Worm (Caenorhabditis elegans) whole organism, young adult: ENCODE data around the gene K08F8.7.

Experiments used
- B0019.2 ChIP-seq: fragments of 200-800 bp; sonication (Bioruptor generic); conservative IDR thresholded peaks from 2 replicates; pipeline ENCODE4 v1.3.6; 2022; ENCODE audit warnings: missing genetic modification reagents, missing genetic modification characterization, missing compliant biosample characterization
- D2030.7 ChIP-seq: fragments of 200-800 bp; sonication (Bioruptor generic); IDR thresholded peaks from 2 replicates; pipeline ENCODE4 v1.3.6; 2022; ENCODE audit warnings: missing genetic modification reagents, missing genetic modification characterization, missing compliant biosample characterization
- F23B12.7 ChIP-seq: sonication (generic microtip); optimal IDR thresholded peaks from 2 replicates; lab custom pipeline; 2017; ENCODE audit warnings: missing genetic modification characterization, mild to moderate bottlenecking, missing compliant biosample characterization, antibody characterized with exemption, moderate library complexity; ENCODE audit not compliant: insufficient read depth
- F33H1.4 ChIP-seq: fragments of 200-800 bp; sonication (Bioruptor generic); IDR thresholded peaks from 2 replicates; pipeline ENCODE4 v1.3.6; 2022; ENCODE audit warnings: missing genetic modification reagents, missing genetic modification characterization, missing compliant biosample characterization
- F49E8.2 ChIP-seq: sonication (generic microtip); optimal IDR thresholded peaks from 3 replicates; lab custom pipeline; 2017; ENCODE audit warnings: missing genetic modification characterization, mild to moderate bottlenecking, missing compliant biosample characterization, antibody characterized with exemption, moderate library complexity; ENCODE audit not compliant: insufficient read depth
- F57A8.1 ChIP-seq: fragments of 200-800 bp; sonication (Bioruptor generic); optimal IDR thresholded peaks from 2 replicates; lab custom pipeline; 2018; ENCODE audit warnings: mild to moderate bottlenecking, missing genetic modification characterization, moderate library complexity, missing compliant biosample characterization
- F57C9.4 ChIP-seq: sonication (generic microtip); optimal IDR thresholded peaks from 2 replicates; lab custom pipeline; 2017; ENCODE audit warnings: mild to moderate bottlenecking, missing genetic modification characterization, missing compliant biosample characterization
- T07F8.4 ChIP-seq: sonication (generic microtip); optimal IDR thresholded peaks from 2 replicates; lab custom pipeline; 2016; ENCODE audit warnings: mild to moderate bottlenecking, missing genetic modification characterization, moderate library complexity, missing compliant biosample characterization
- Y53F4B.3 ChIP-seq: fragments of 200-800 bp; sonication (Bioruptor generic); IDR thresholded peaks from 2 replicates; pipeline ENCODE4 v1.3.6; 2022; ENCODE audit warnings: missing genetic modification reagents, missing genetic modification characterization, missing compliant biosample characterization
- Y53G8AR.9 ChIP-seq: fragments of 200-800 bp; sonication (Bioruptor generic); conservative IDR thresholded peaks from 2 replicates; pipeline ENCODE4 v1.3.6; 2022; ENCODE audit warnings: missing genetic modification reagents, missing genetic modification characterization, missing compliant biosample characterization
- Y56A3A.18 ChIP-seq: fragments of 200-800 bp; sonication (Bioruptor generic); IDR thresholded peaks from 2 replicates; pipeline ENCODE4 v1.3.6; 2022; ENCODE audit warnings: missing genetic modification reagents, missing genetic modification characterization, missing compliant biosample characterization
- Y95B8A.8 ChIP-seq: fragments of 200-800 bp; sonication (Bioruptor generic); IDR thresholded peaks from 2 replicates; pipeline ENCODE4 v1.3.6; 2022; ENCODE audit warnings: missing genetic modification reagents, missing genetic modification characterization, missing compliant biosample characterization
- ZK185.1 ChIP-seq: sonication (generic microtip); optimal IDR thresholded peaks from 2 replicates; lab custom pipeline; 2016; ENCODE audit warnings: mild to moderate bottlenecking, missing genetic modification characterization, missing compliant biosample characterization; ENCODE audit not compliant: poor library complexity, severe bottlenecking
- athp-1 ChIP-seq: sonication (generic microtip); optimal IDR thresholded peaks from 2 replicates; lab custom pipeline; 2017; ENCODE audit warnings: mild to moderate bottlenecking, missing genetic modification characterization, missing compliant biosample characterization
- attf-5 ChIP-seq: fragments of 200-800 bp; sonication (Bioruptor generic); optimal IDR thresholded peaks from 2 replicates; lab custom pipeline; 2018; ENCODE audit warnings: mild to moderate bottlenecking, missing genetic modification characterization, missing compliant biosample characterization
- attf-6 ChIP-seq: fragments of 200-800 bp; sonication (Bioruptor generic); IDR thresholded peaks from 2 replicates; pipeline ENCODE4 v1.3.6; 2022; ENCODE audit warnings: missing genetic modification reagents, missing genetic modification characterization, missing compliant biosample characterization
- ceh-100 ChIP-seq: fragments of 200-800 bp; sonication (Bioruptor generic); IDR thresholded peaks from 2 replicates; pipeline ENCODE4 v1.3.6; 2022; ENCODE audit warnings: missing genetic modification reagents, missing genetic modification characterization, missing compliant biosample characterization
- ceh-27 ChIP-seq: fragments of 200-800 bp; sonication (Bioruptor generic); optimal IDR thresholded peaks from 2 replicates; lab custom pipeline; 2018; ENCODE audit warnings: mild to moderate bottlenecking, missing genetic modification characterization, moderate library complexity, missing compliant biosample characterization
- chd-7 ChIP-seq: sonication (generic microtip); optimal IDR thresholded peaks from 2 replicates; lab custom pipeline; 2016; ENCODE audit warnings: mild to moderate bottlenecking, missing genetic modification characterization, moderate library complexity, missing compliant biosample characterization
- die-1 ChIP-seq: sonication (generic microtip); optimal IDR thresholded peaks from 2 replicates; lab custom pipeline; 2016; ENCODE audit warnings: missing genotype, mild to moderate bottlenecking, missing genetic modification characterization, missing compliant biosample characterization
- dpff-1 ChIP-seq: sonication (generic microtip); optimal IDR thresholded peaks from 2 replicates; lab custom pipeline; 2017; ENCODE audit warnings: mild to moderate bottlenecking, missing genetic modification characterization, missing compliant biosample characterization
- egl-18 ChIP-seq: fragments of 200-800 bp; sonication (Bioruptor generic); IDR thresholded peaks from 2 replicates; pipeline ENCODE4 v1.3.6; 2022; ENCODE audit warnings: missing genetic modification reagents, missing genetic modification characterization, missing compliant biosample characterization
- ets-4 ChIP-seq: fragments of 200-800 bp; sonication (Bioruptor generic); optimal IDR thresholded peaks from 2 replicates; lab custom pipeline; 2018; ENCODE audit warnings: mild to moderate bottlenecking, missing genetic modification characterization, missing compliant biosample characterization
- fkh-3 ChIP-seq: sonication (generic microtip); optimal IDR thresholded peaks from 2 replicates; lab custom pipeline; 2016; ENCODE audit warnings: mild to moderate bottlenecking, missing genetic modification characterization, missing compliant biosample characterization
- him-1 ChIP-seq: sonication (generic microtip); optimal IDR thresholded peaks from 2 replicates; lab custom pipeline; 2016; ENCODE audit warnings: missing genotype, missing genetic modification reagents, missing genetic modification characterization, missing compliant biosample characterization
- hmg-1.2 ChIP-seq: fragments of 200-800 bp; sonication (Bioruptor generic); IDR thresholded peaks from 2 replicates; pipeline ENCODE4 v1.3.6; 2022; ENCODE audit warnings: missing genetic modification reagents, missing genetic modification characterization, missing compliant biosample characterization
- hmg-20 ChIP-seq: fragments of 200-800 bp; sonication (Bioruptor generic); IDR thresholded peaks from 2 replicates; pipeline ENCODE4 v1.3.6; 2022; ENCODE audit warnings: missing genetic modification reagents, missing genetic modification characterization, missing compliant biosample characterization
- hrde-1 ChIP-seq: sonication (generic microtip); optimal IDR thresholded peaks from 2 replicates; lab custom pipeline; 2016; ENCODE audit warnings: missing genetic modification characterization, mild to moderate bottlenecking, missing compliant biosample characterization, moderate library complexity, missing genotype, missing genetic modification reagents, borderline replicate concordance
- hsf-1 ChIP-seq: fragments of 200-800 bp; sonication (Bioruptor generic); IDR thresholded peaks from 2 replicates; pipeline ENCODE4 v1.3.6; 2022; ENCODE audit warnings: missing genetic modification reagents, missing genetic modification characterization, missing compliant biosample characterization
- let-526 ChIP-seq: fragments of 200-800 bp; sonication (Bioruptor generic); IDR thresholded peaks from 2 replicates; pipeline ENCODE4 v1.3.6; 2022; ENCODE audit warnings: missing genetic modification reagents, missing genetic modification characterization, missing compliant biosample characterization
- lir-1 ChIP-seq: fragments of 200-800 bp; sonication (Bioruptor generic); conservative IDR thresholded peaks from 2 replicates; pipeline ENCODE4 v1.3.6; 2022; ENCODE audit warnings: missing genetic modification reagents, missing genetic modification characterization, missing compliant biosample characterization
- lsl-1 ChIP-seq: fragments of 200-800 bp; sonication (Bioruptor generic); optimal IDR thresholded peaks from 2 replicates; lab custom pipeline; 2018; ENCODE audit warnings: mild to moderate bottlenecking, missing genetic modification characterization, moderate library complexity, missing compliant biosample characterization
- madf-8 ChIP-seq: fragments of 200-800 bp; sonication (Bioruptor generic); conservative IDR thresholded peaks from 2 replicates; pipeline ENCODE4 v1.3.6; 2022; ENCODE audit warnings: missing genetic modification reagents, missing genetic modification characterization, missing compliant biosample characterization
- nhr-120 ChIP-seq: fragments of 200-800 bp; sonication (Bioruptor generic); IDR thresholded peaks from 2 replicates; pipeline ENCODE4 v1.3.6; 2022; ENCODE audit warnings: missing genetic modification characterization, missing compliant biosample characterization
- nhr-90 ChIP-seq: sonication (generic microtip); optimal IDR thresholded peaks from 2 replicates; lab custom pipeline; 2016; ENCODE audit warnings: missing genotype, mild to moderate bottlenecking, missing genetic modification characterization, missing compliant biosample characterization
- pbrm-1 ChIP-seq: fragments of 200-800 bp; sonication (Bioruptor generic); IDR thresholded peaks from 2 replicates; pipeline ENCODE4 v1.3.6; 2022; ENCODE audit warnings: missing genetic modification reagents, missing genetic modification characterization, missing compliant biosample characterization
- rcor-1 ChIP-seq: fragments of 200-800 bp; sonication (Bioruptor generic); IDR thresholded peaks from 2 replicates; pipeline ENCODE4 v1.3.6; 2022; ENCODE audit warnings: missing genetic modification reagents, missing genetic modification characterization, missing compliant biosample characterization
- sea-2 ChIP-seq: fragments of 200-800 bp; sonication (Bioruptor generic); IDR thresholded peaks from 2 replicates; pipeline ENCODE4 v1.3.6; 2022; ENCODE audit warnings: missing genetic modification characterization, missing compliant biosample characterization
- snpc-1.1 ChIP-seq: sonication (generic microtip); optimal IDR thresholded peaks from 2 replicates; lab custom pipeline; 2017; ENCODE audit warnings: missing genetic modification characterization, mild to moderate bottlenecking, missing compliant biosample characterization, antibody characterized with exemption, moderate library complexity, missing genotype, missing genetic modification reagents; ENCODE audit not compliant: insufficient read depth
- snpc-3.4 ChIP-seq: sonication (generic microtip); optimal IDR thresholded peaks from 2 replicates; lab custom pipeline; 2017; ENCODE audit warnings: missing genetic modification characterization, mild to moderate bottlenecking, missing compliant biosample characterization, antibody characterized with exemption, moderate library complexity, missing genotype, missing genetic modification reagents
- snpc-4 ChIP-seq, 5 experiments: fragments of 150-350 bp in 1 of 5; sonication (generic microtip) in 4 of 5; optimal IDR thresholded peaks; 2 replicates each; lab custom pipeline; 2014 to 2018; ENCODE audit warnings: missing genetic modification characterization in 5 of 5, missing biosample characterization in 3 of 5, antibody characterized with exemption in 2 of 5, mild to moderate bottlenecking in 2 of 5, missing compliant biosample characterization in 2 of 5, missing genotype in 2 of 5, moderate library complexity in 2 of 5, missing genetic modification reagents in 1 of 5
- somi-1 ChIP-seq: fragments of 200-800 bp; sonication (Bioruptor generic); optimal IDR thresholded peaks from 2 replicates; lab custom pipeline; 2018; ENCODE audit warnings: mild to moderate bottlenecking, missing genetic modification characterization, missing compliant biosample characterization
- sptf-2 ChIP-seq: fragments of 200-800 bp; sonication (Bioruptor generic); optimal IDR thresholded peaks from 2 replicates; lab custom pipeline; 2018; ENCODE audit warnings: mild to moderate bottlenecking, missing genetic modification characterization, missing compliant biosample characterization
- zim-3 ChIP-seq: sonication (generic microtip); optimal IDR thresholded peaks from 2 replicates; lab custom pipeline; 2017; ENCODE audit warnings: mild to moderate bottlenecking, missing genetic modification characterization, moderate library complexity, missing compliant biosample characterization
- ztf-18 ChIP-seq: sonication (generic microtip); optimal IDR thresholded peaks from 2 replicates; lab custom pipeline; 2016; ENCODE audit warnings: missing genotype, mild to moderate bottlenecking, missing genetic modification characterization, missing compliant biosample characterization
- ztf-25 ChIP-seq: fragments of 200-800 bp; sonication (Bioruptor generic); IDR thresholded peaks from 2 replicates; pipeline ENCODE4 v1.3.6; 2022; ENCODE audit warnings: missing genetic modification reagents, missing genetic modification characterization, missing compliant biosample characterization
- ztf-6 ChIP-seq: fragments of 200-800 bp; sonication (Bioruptor generic); IDR thresholded peaks from 2 replicates; pipeline ENCODE4 v1.3.6; 2022; ENCODE audit warnings: missing genetic modification reagents, missing genetic modification characterization, missing compliant biosample characterization

K08F8.7 gene

ce11 chrII:8787376-8787775 lies 32.2 kb upstream of the K08F8.7 start:
- TF ChIP-seq D2030.7 (GFP tag; lab: Robert Waterston, UW) (no peak), snpc-1.1 (no peak), ets-4 (peak; percentile 23), fkh-3 (tag; lab: Kevin White, UChicago) (no peak), ztf-6 (no peak), chd-7 (tag; lab: Kevin White, UChicago) (peak; percentile 72), F23B12.7 (tag; lab: Kevin White, UChicago) (no peak), attf-6 (GFP tag; lab: Robert Waterston, UW) (no peak), hmg-1.2 (GFP tag; lab: Robert Waterston, UW) (peak; percentile 92), ZK185.1 (tag; lab: Kevin White, UChicago) (peak; percentile 78), Y53F4B.3 (GFP tag; lab: Robert Waterston, UW) (no peak), nhr-90 (peak; percentile 14), pbrm-1 (GFP tag; lab: Robert Waterston, UW) (peak; percentile 81), ztf-25 (GFP tag; lab: Robert Waterston, UW) (no peak), snpc-3.4 (tag; lab: Kevin White, UChicago) (peak; percentile 30), hrde-1 (tag; lab: Kevin White, UChicago) (no peak), lir-1 (0 out of 2 replicates have a peak, but pooled peaks have one; percentile 13), athp-1 (peak; percentile 54), zim-3 (no peak), Y56A3A.18 (GFP tag; lab: Robert Waterston, UW) (no peak), sptf-2 (GFP tag; lab: Kevin White, UChicago) (no peak), die-1 (tag; lab: Kevin White, UChicago) (no peak), rcor-1 (peak; percentile 55; the same call in 1 of the 2 replicates), hmg-20 (GFP tag; lab: Robert Waterston, UW) (no peak), Y53G8AR.9 (GFP tag; lab: Robert Waterston, UW) (peak; percentile 66), T07F8.4 (tag; lab: Kevin White, UChicago) (no peak), attf-5 (GFP tag; lab: Kevin White, UChicago) (peak; percentile 85), egl-18 (GFP tag; lab: Robert Waterston, UW) (no peak), him-1 (tag; lab: Kevin White, UChicago) (no peak), F33H1.4 (GFP tag; lab: Robert Waterston, UW) (peak; percentile 85), somi-1 (GFP tag; lab: Kevin White, UChicago) (peak; percentile 74), lsl-1 (no peak), sea-2 (no peak), ceh-27 (GFP tag; lab: Kevin White, UChicago) (peak; percentile 94), F57A8.1 (GFP tag; lab: Kevin White, UChicago) (no peak), F57C9.4 (no peak), madf-8 (GFP tag; lab: Robert Waterston, UW) (no peak), hsf-1 (GFP tag; lab: Robert Waterston, UW) (no peak), nhr-120 (GFP tag; lab: Robert Waterston, UW) (no peak), F49E8.2 (tag; lab: Kevin White, UChicago) (no peak), let-526 (GFP tag; lab: Robert Waterston, UW) (peak; percentile 76; the same call in 1 of the 2 replicates), B0019.2 (GFP tag; lab: Robert Waterston, UW) (no peak), ceh-100 (GFP tag; lab: Robert Waterston, UW) (no peak), dpff-1 (tag; lab: Kevin White, UChicago) (no peak), ztf-18 (tag; lab: Kevin White, UChicago) (peak; percentile 23), Y95B8A.8 (GFP tag; lab: Robert Waterston, UW) (0 out of 2 replicates have a peak, but pooled peaks have one; percentile 36), snpc-4 (GFP tag; optimal IDR thresholded peaks at IDR 0.05; lab: Kevin White, UChicago) (no peak), snpc-4 (tag; optimal IDR thresholded peaks at IDR 0.05; lab: Kevin White, UChicago) (peak in 3 of 4 experiments; percentile 48 to 62 (median 49))
